Fruit fly (Drosophila melanogaster) whole organism, embryonic: ENCODE measurements around the gene Pdxk.

Experiments
- ATbp ChIP-seq: fragments of 200-800 bp; sonication (Bioruptor generic); optimal IDR thresholded peaks from 2 replicates; lab custom pipeline; 2017; ENCODE audit warnings: missing biosample characterization, mild to moderate bottlenecking, missing genetic modification characterization, missing genetic modification reagents
- Awh ChIP-seq: fragments of 200-800 bp; sonication (Bioruptor generic); IDR thresholded peaks from 2 replicates; pipeline ENCODE4, ENCODE4 v1.3.6; 2022; ENCODE audit warnings: missing biosample characterization, missing genetic modification characterization
- Blimp-1 ChIP-seq: fragments of 200-800 bp; sonication (Bioruptor generic); optimal IDR thresholded peaks from 3 replicates; lab custom pipeline; 2018; ENCODE audit warnings: missing biosample characterization, missing genetic modification characterization, mild to moderate bottlenecking, moderate library complexity, missing genetic modification reagents
- CG10959 ChIP-seq: fragments of 200-800 bp; sonication (Bioruptor generic); IDR thresholded peaks from 2 replicates; pipeline ENCODE4 v1.3.6; 2022; ENCODE audit warnings: missing biosample characterization, missing genetic modification characterization
- CG11085 ChIP-seq: fragments of 200-800 bp; sonication (Bioruptor generic); IDR thresholded peaks from 2 replicates; pipeline ENCODE4 v1.3.6; 2022; ENCODE audit warnings: missing biosample characterization, missing genetic modification characterization
- CG12104 ChIP-seq: fragments of 200-800 bp; sonication (Bioruptor generic); optimal IDR thresholded peaks from 3 replicates; lab custom pipeline; 2016; ENCODE audit warnings: missing biosample characterization, missing genetic modification characterization
- CG12155 ChIP-seq: fragments of 200-800 bp; sonication (Bioruptor generic); optimal IDR thresholded peaks from 3 replicates; lab custom pipeline; 2016; ENCODE audit warnings: missing biosample characterization, missing genetic modification characterization
- CG13287 ChIP-seq: fragments of 200-800 bp; sonication (Bioruptor generic); IDR thresholded peaks from 2 replicates; pipeline ENCODE4 v1.3.6; 2022; ENCODE audit warnings: missing biosample characterization, missing genetic modification characterization; ENCODE audit not compliant: partially characterized antibody
- CG13296 ChIP-seq: fragments of 200-800 bp; sonication (Bioruptor generic); optimal IDR thresholded peaks from 3 replicates; lab custom pipeline; 2018; ENCODE audit warnings: missing biosample characterization, mild to moderate bottlenecking, missing genetic modification characterization
- CG13894 ChIP-seq: fragments of 200-800 bp; sonication (Bioruptor generic); optimal IDR thresholded peaks from 3 replicates; lab custom pipeline; 2018; ENCODE audit warnings: missing biosample characterization, mild to moderate bottlenecking, missing genetic modification characterization, moderate library complexity
- CG1529 ChIP-seq: fragments of 200-800 bp; sonication (Bioruptor generic); optimal IDR thresholded peaks from 3 replicates; lab custom pipeline; 2018; ENCODE audit warnings: missing biosample characterization, missing genetic modification characterization
- CG1603 ChIP-seq: fragments of 200-800 bp; sonication (Bioruptor generic); optimal IDR thresholded peaks from 2 replicates; lab custom pipeline; 2019; ENCODE audit warnings: missing biosample characterization, mild to moderate bottlenecking, missing genetic modification characterization, moderate library complexity
- CG2116 ChIP-seq: fragments of 200-800 bp; sonication (Bioruptor generic); optimal IDR thresholded peaks from 3 replicates; lab custom pipeline; 2018; ENCODE audit warnings: missing biosample characterization, mild to moderate bottlenecking, missing genetic modification characterization
- CG2129 ChIP-seq: fragments of 200-800 bp; sonication (Bioruptor generic); IDR thresholded peaks from 2 replicates; pipeline ENCODE4 v1.3.6; 2022; ENCODE audit warnings: missing biosample characterization, missing genetic modification characterization; ENCODE audit not compliant: partially characterized antibody
- CG2678 ChIP-seq: fragments of 200-800 bp; sonication (Bioruptor generic); optimal IDR thresholded peaks from 3 replicates; lab custom pipeline; 2019; ENCODE audit warnings: missing biosample characterization, mild to moderate bottlenecking, missing genetic modification characterization, moderate library complexity
- CG33213 ChIP-seq: fragments of 200-800 bp; sonication (Bioruptor generic); optimal IDR thresholded peaks from 3 replicates; lab custom pipeline; 2016; ENCODE audit warnings: missing biosample characterization, missing genetic modification characterization
- CG33557 ChIP-seq: fragments of 200-800 bp; sonication (Bioruptor generic); optimal IDR thresholded peaks from 2 replicates; lab custom pipeline; 2019; ENCODE audit warnings: missing biosample characterization, mild to moderate bottlenecking, missing genetic modification characterization, moderate library complexity
- CG42726 ChIP-seq: fragments of 200-800 bp; sonication (Bioruptor generic); IDR thresholded peaks from 2 replicates; pipeline ENCODE4 v1.3.6; 2022; ENCODE audit warnings: missing biosample characterization, missing genetic modification characterization; ENCODE audit not compliant: partially characterized antibody
- CG4328 ChIP-seq: fragments of 200-800 bp; sonication (Bioruptor generic); optimal IDR thresholded peaks from 3 replicates; lab custom pipeline; 2017; ENCODE audit warnings: missing biosample characterization, missing genetic modification reagents, missing genetic modification characterization
- CG6254 ChIP-seq: fragments of 200-800 bp; sonication (Bioruptor generic); optimal IDR thresholded peaks from 3 replicates; lab custom pipeline; 2017; ENCODE audit warnings: mild to moderate bottlenecking, missing biosample characterization, missing genetic modification reagents, missing genetic modification characterization
- Chrac-16 ChIP-seq: fragments of 200-800 bp; sonication (Bioruptor generic); optimal IDR thresholded peaks from 3 replicates; lab custom pipeline; 2016; ENCODE audit warnings: missing biosample characterization, missing genetic modification characterization
- D ChIP-seq, 2 experiments: fragments of 200-800 bp in 1 of 2; fragments of >200 bp in 1 of 2; sonication (Bioruptor generic) in 1 of 2; optimal IDR thresholded peaks; 2 replicates in 1 of 2; 3 replicates in 1 of 2; lab custom pipeline; 2017; ENCODE audit warnings: mild to moderate bottlenecking in 1 of 2, missing biosample characterization in 1 of 2, missing genetic modification characterization in 1 of 2, missing genetic modification reagents in 1 of 2
- Dek ChIP-seq: fragments of 200-800 bp; sonication (Bioruptor generic); optimal IDR thresholded peaks from 3 replicates; lab custom pipeline; 2019; ENCODE audit warnings: missing biosample characterization, mild to moderate bottlenecking, missing genetic modification characterization, moderate library complexity
- Dip3 ChIP-seq: fragments of 200-800 bp; sonication (Bioruptor generic); optimal IDR thresholded peaks from 3 replicates; lab custom pipeline; 2016; ENCODE audit warnings: missing biosample characterization, missing genetic modification characterization
- Eip74EF ChIP-seq, 2 experiments: fragments of 200-800 bp in 1 of 2; fragments of >200 bp in 1 of 2; sonication (Bioruptor generic) in 1 of 2; optimal IDR thresholded peaks; 2 replicates each; lab custom pipeline; 2017 to 2019; ENCODE audit warnings: missing biosample characterization in 2 of 2, missing genetic modification characterization in 2 of 2, mild to moderate bottlenecking in 1 of 2, moderate library complexity in 1 of 2
- Ets65A ChIP-seq: fragments of 200-800 bp; sonication (Bioruptor generic); peaks from one replicate; lab custom pipeline; 2016; ENCODE audit warnings: missing biosample characterization, missing genetic modification characterization
- GATAe ChIP-seq: fragments of 200-800 bp; sonication (Bioruptor generic); conservative IDR thresholded peaks from 2 replicates; pipeline ENCODE4 v1.3.6; 2022; ENCODE audit warnings: missing biosample characterization, missing genetic modification characterization
- Hr51 ChIP-seq, 2 experiments: fragments of 200-800 bp; sonication (Bioruptor generic); optimal IDR thresholded peaks; 2 replicates in 1 of 2; 3 replicates in 1 of 2; lab custom pipeline; 2016 to 2018; ENCODE audit warnings: missing biosample characterization in 2 of 2, missing genetic modification characterization in 2 of 2, mild to moderate bottlenecking in 1 of 2, moderate library complexity in 1 of 2
- Lhr ChIP-seq: fragments of 200-800 bp; sonication (Bioruptor generic); optimal IDR thresholded peaks from 3 replicates; lab custom pipeline; 2017; ENCODE audit warnings: mild to moderate bottlenecking, missing biosample characterization, missing genetic modification reagents, missing genetic modification characterization
- Med ChIP-seq: fragments of 200-800 bp; sonication (Bioruptor generic); peaks from one replicate; lab custom pipeline; 2016; ENCODE audit warnings: missing biosample characterization, missing genetic modification characterization, mild to moderate bottlenecking, inconsistent platforms, moderate library complexity
- Nf-YC ChIP-seq: fragments of 200-800 bp; optimal IDR thresholded peaks from 3 replicates; lab custom pipeline; 2019; ENCODE audit warnings: missing biosample characterization, mild to moderate bottlenecking, missing genetic modification characterization, moderate library complexity
- abd-A ChIP-seq: fragments of 200-800 bp; sonication (Bioruptor generic); optimal IDR thresholded peaks from 3 replicates; lab custom pipeline; 2019; ENCODE audit warnings: missing biosample characterization, mild to moderate bottlenecking, missing genetic modification characterization, moderate library complexity
- amos ChIP-seq: fragments of 200-800 bp; sonication (Bioruptor generic); IDR thresholded peaks from 2 replicates; pipeline ENCODE4 v1.3.6; 2022; ENCODE audit warnings: missing biosample characterization, missing genetic modification characterization; ENCODE audit not compliant: partially characterized antibody
- ato ChIP-seq: fragments of 200-800 bp; sonication (Bioruptor generic); IDR thresholded peaks from 2 replicates; pipeline ENCODE4 v1.3.6; 2022; ENCODE audit warnings: missing biosample characterization, missing genetic modification characterization; ENCODE audit not compliant: partially characterized antibody
- br ChIP-seq: fragments of >200 bp; optimal IDR thresholded peaks from 2 replicates; lab custom pipeline; 2017
- chif ChIP-seq, 2 experiments: fragments of 200-800 bp; sonication (Bioruptor generic); optimal IDR thresholded peaks; 3 replicates each; lab custom pipeline; 2016; ENCODE audit warnings: missing biosample characterization in 2 of 2, missing genetic modification characterization in 2 of 2
- gce ChIP-seq: fragments of 200-800 bp; sonication (Bioruptor generic); IDR thresholded peaks from 3 replicates; pipeline ENCODE4 v1.3.6; 2022; ENCODE audit warnings: missing biosample characterization, missing genetic modification characterization
- gcm2 ChIP-seq: fragments of 200-800 bp; sonication (Bioruptor generic); optimal IDR thresholded peaks from 2 replicates; lab custom pipeline; 2016; ENCODE audit warnings: missing biosample characterization, missing genetic modification characterization
- gem ChIP-seq: fragments of 200-800 bp; sonication (Bioruptor generic); optimal IDR thresholded peaks from 2 replicates; lab custom pipeline; 2019; ENCODE audit warnings: missing biosample characterization, mild to moderate bottlenecking, missing genetic modification characterization, moderate library complexity
- hb ChIP-seq: fragments of 200-800 bp; sonication (Bioruptor generic); IDR thresholded peaks from 3 replicates; pipeline ENCODE4 v1.3.6; 2022; ENCODE audit warnings: missing biosample characterization, missing genetic modification characterization; ENCODE audit not compliant: partially characterized antibody
- lola ChIP-seq, 3 experiments: fragments of >200 bp in 2 of 3; fragments of 200-800 bp in 1 of 3; sonication (Bioruptor generic) in 1 of 3; optimal IDR thresholded peaks; 2 replicates each; lab custom pipeline; 2017 to 2019; ENCODE audit warnings: missing biosample characterization in 3 of 3, missing genetic modification characterization in 3 of 3, mild to moderate bottlenecking in 1 of 3, moderate library complexity in 1 of 3
- schlank ChIP-seq: fragments of 200-800 bp; sonication (Bioruptor generic); optimal IDR thresholded peaks from 2 replicates; lab custom pipeline; 2018; ENCODE audit warnings: missing biosample characterization, mild to moderate bottlenecking, missing genetic modification characterization
- sd ChIP-seq: fragments of 200-800 bp; sonication (Bioruptor generic); optimal IDR thresholded peaks from 3 replicates; lab custom pipeline; 2018; ENCODE audit warnings: missing biosample characterization, mild to moderate bottlenecking, missing genetic modification characterization, moderate library complexity
- tup ChIP-seq: fragments of 200-800 bp; sonication (Bioruptor generic); optimal IDR thresholded peaks from 2 replicates; lab custom pipeline; 2016; ENCODE audit warnings: missing biosample characterization, mild to moderate bottlenecking, missing genetic modification characterization, moderate library complexity
- vvl ChIP-seq: fragments of 200-800 bp; sonication (Bioruptor generic); IDR thresholded peaks from 2 replicates; pipeline ENCODE4 v1.3.6; 2022; ENCODE audit warnings: missing biosample characterization, missing genetic modification characterization
- wek ChIP-seq: fragments of 200-800 bp; sonication (Bioruptor generic); optimal IDR thresholded peaks from 3 replicates; lab custom pipeline; 2018; ENCODE audit warnings: missing biosample characterization, mild to moderate bottlenecking, missing genetic modification characterization, moderate library complexity

Gene Pdxk

DNA sequence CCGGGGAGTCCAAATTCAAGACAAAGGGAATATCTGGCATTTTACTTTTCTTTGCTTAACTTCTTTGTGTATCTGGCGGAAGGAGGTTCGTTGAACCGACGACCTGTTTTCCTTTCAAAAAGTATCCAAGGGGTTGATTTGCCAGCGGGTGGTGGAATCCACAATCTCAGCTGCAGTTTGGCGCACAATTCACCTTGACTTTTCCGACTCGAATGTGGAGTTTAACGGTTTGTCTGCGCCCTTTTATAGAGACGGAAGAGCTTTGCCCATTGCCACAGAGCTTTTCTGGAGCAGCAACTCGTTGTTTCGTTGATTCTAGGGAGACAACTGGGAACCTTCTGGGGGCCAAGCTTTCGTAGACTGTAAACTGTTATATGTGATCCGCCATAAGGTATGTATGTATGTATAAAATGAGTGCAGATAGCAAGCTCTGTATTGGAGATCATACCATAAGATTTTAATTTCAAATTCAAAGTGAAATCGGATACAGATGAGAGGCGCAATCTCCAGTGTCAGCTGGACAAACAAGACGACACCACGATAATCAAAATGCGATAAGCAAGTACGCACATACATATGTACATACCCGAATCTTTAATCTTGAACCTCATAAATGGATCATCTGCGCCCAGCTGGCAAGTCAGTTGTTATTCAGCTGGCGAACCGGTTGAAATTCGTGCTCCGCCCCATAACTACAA lies 12.3 kb downstream of the Pdxk start, which contains the start of the genes Hsp67Bc, CG4456 and Hsp22 (continued):
- TF ChIP-seq CG2678 (tag; lab: Kevin White, UChicago), result peak; percentile 12
- TF ChIP-seq schlank, result no peak
- peak; percentile 29 for TF ChIP-seq CG13296 (GFP tag; lab: Kevin White, UChicago)
- TF ChIP-seq Eip74EF (GFP tag; optimal IDR thresholded peaks at IDR 0.05; lab: Kevin White, UChicago), result no peak
- no peak for TF ChIP-seq CG10959 (GFP tag; lab: Robert Waterston, UW)
- TF ChIP-seq amos (GFP tag; lab: Robert Waterston, UW), result no peak; the same call in 1 of the 2 replicates
- TF ChIP-seq lola (GFP tag; optimal IDR thresholded peaks at IDR 0.05; lab: Kevin White, UChicago), result no peak
- TF ChIP-seq Dip3 (GFP tag; lab: Kevin White, UChicago), result no peak
- TF ChIP-seq CG12104, result no peak
- TF ChIP-seq wek, result peak; percentile 28
- TF ChIP-seq ATbp, result peak; percentile 9
- TF ChIP-seq CG13894 (tag; lab: Kevin White, UChicago), result peak; percentile 39
- no peak for TF ChIP-seq hb
- peak; percentile 18 for TF ChIP-seq CG6254 (GFP tag; lab: Kevin White, UChicago)
- TF ChIP-seq Nf-YC (tag; lab: Kevin White, UChicago), result peak; percentile 31
- 0 out of 3 replicates have a peak, but pooled peaks have one; percentile 50 for TF ChIP-seq gce
- no peak for TF ChIP-seq Dek
- TF ChIP-seq CG1529 (GFP tag; lab: Kevin White, UChicago), result peak; percentile 21
- no peak for TF ChIP-seq CG2116 (GFP tag; lab: Kevin White, UChicago)
- TF ChIP-seq vvl (GFP tag; lab: Robert Waterston, UW), result 0 out of 2 replicates have a peak, but pooled peaks have one; percentile 12
- no peak for TF ChIP-seq CG4328
- TF ChIP-seq CG11085 (GFP tag; lab: Robert Waterston, UW), result 0 out of 2 replicates have a peak, but pooled peaks have one; percentile 7
- peak; percentile 32 for TF ChIP-seq CG12155 (GFP tag; lab: Kevin White, UChicago)
- peak; percentile 74 for TF ChIP-seq Med (GFP tag; lab: Kevin White, UChicago)

DNA sequence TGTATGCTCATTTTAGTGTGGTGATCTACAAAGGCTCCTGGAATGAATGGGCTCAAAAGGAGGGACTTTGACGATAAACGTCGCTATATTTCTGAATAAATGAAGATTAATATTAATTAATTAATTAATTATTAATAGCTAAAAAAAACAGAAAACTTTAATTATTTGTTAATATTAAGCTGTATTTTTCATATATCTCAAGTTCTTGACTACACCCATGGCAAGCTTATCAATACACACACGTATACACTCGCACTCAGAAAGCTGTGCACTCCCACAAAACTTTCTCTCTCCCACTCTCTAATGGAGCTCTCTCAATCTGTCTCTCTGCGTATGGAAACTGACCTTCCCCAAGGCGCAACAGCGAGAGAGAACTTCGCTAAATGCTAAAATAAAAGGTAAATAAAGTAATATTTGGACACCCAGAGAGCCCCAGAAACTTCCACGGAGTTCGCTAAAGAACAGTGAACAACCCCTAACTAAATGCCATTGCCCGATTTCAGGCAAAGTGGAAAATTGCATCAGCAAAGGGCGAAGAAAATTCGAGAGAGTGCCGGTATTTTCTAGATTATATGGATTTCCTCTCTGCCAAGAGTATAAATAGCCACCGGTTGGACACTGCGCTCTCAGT lies 13.4 kb downstream of the Pdxk start:
- TF ChIP-seq abd-A (tag; lab: Kevin White, UChicago) (peak; percentile 63), Blimp-1 (GFP tag; lab: Kevin White, UChicago) (peak; percentile 78), gcm2 (no peak), D (optimal IDR thresholded peaks at IDR 0.05; lab: Kevin White, UChicago) (no peak), D (GFP tag; optimal IDR thresholded peaks at IDR 0.05; lab: Kevin White, UChicago) (peak; percentile 66), Eip74EF (GFP tag; optimal IDR thresholded peaks at IDR 0.05; lab: Kevin White, UChicago) (peak in 1 of 2 experiments; percentile 53), CG42726 (GFP tag; lab: Robert Waterston, UW) (no peak), GATAe (GFP tag; lab: Robert Waterston, UW) (no peak; the same call in 1 of the 2 replicates), sd (tag; lab: Kevin White, UChicago) (peak; percentile 66), Hr51 (GFP tag; optimal IDR thresholded peaks at IDR 0.05; lab: Kevin White, UChicago) (peak in 1 of 2 experiments; percentile 67), CG33557 (GFP tag; lab: Kevin White, UChicago) (peak; percentile 34), tup (GFP tag; lab: Kevin White, UChicago) (no peak), Lhr (GFP tag; lab: Kevin White, UChicago) (peak; percentile 2), Awh (GFP tag; lab: Robert Waterston, UW) (peak; percentile 87), chif (GFP tag; optimal IDR thresholded peaks at IDR 0.05; lab: Kevin White, UChicago) (peak in 1 of 2 experiments; percentile 12), br (lab: Kevin White, UChicago) (no peak), Ets65A (GFP tag; lab: Kevin White, UChicago) (no peak), gem (tag; lab: Kevin White, UChicago) (peak; percentile 83), Chrac-16 (GFP tag; lab: Kevin White, UChicago) (peak; percentile 17), ato (GFP tag; lab: Robert Waterston, UW) (no peak), CG33213 (GFP tag; lab: Kevin White, UChicago) (no peak), CG1603 (tag; lab: Kevin White, UChicago) (no peak), CG13287 (peak; percentile 52), CG2129 (GFP tag; lab: Robert Waterston, UW) (peak; percentile 23; the same call in 1 of the 2 replicates)
